Fruit fly (Drosophila melanogaster) whole organism, wandering third instar larva: ENCODE results near the gene CG42397.

Source experiments
- Abd-B ChIP-seq: fragments of >200 bp; optimal IDR thresholded peaks from 2 replicates; lab custom pipeline; 2017; ENCODE audit warnings: missing biosample characterization, missing genetic modification characterization
- CG9705 ChIP-seq: fragments of 200-800 bp; sonication (Bioruptor generic); optimal IDR thresholded peaks from 2 replicates; lab custom pipeline; 2018; ENCODE audit warnings: missing biosample characterization, mild to moderate bottlenecking, missing genetic modification characterization
- CrebA ChIP-seq: fragments of 200-800 bp; sonication (Bioruptor generic); optimal IDR thresholded peaks from 2 replicates; lab custom pipeline; 2016; ENCODE audit warnings: missing biosample characterization, mild to moderate bottlenecking, missing genetic modification characterization, borderline replicate concordance
- Dfd ChIP-seq: fragments of >200 bp; optimal IDR thresholded peaks from 2 replicates; lab custom pipeline; 2017; ENCODE audit warnings: missing biosample characterization, missing genetic modification characterization
- Dif ChIP-seq: fragments of 200-275, 200-300 bp; sonication (Bioruptor generic); optimal IDR thresholded peaks from 2 replicates; lab custom pipeline; 2018; ENCODE audit warnings: missing biosample characterization, missing genetic modification characterization; ENCODE audit not compliant: partially characterized antibody
- GATAd ChIP-seq: sonication (Bioruptor generic); optimal IDR thresholded peaks from 2 replicates; lab custom pipeline; 2016; ENCODE audit warnings: missing biosample characterization, missing genetic modification characterization
- HLH106 ChIP-seq: fragments of 200-800 bp; optimal IDR thresholded peaks from 3 replicates; lab custom pipeline; 2019; ENCODE audit warnings: missing biosample characterization, mild to moderate bottlenecking, missing genetic modification characterization, moderate library complexity
- Hnf4 ChIP-seq: fragments of 200-800 bp; sonication (Bioruptor generic); optimal IDR thresholded peaks from 2 replicates; lab custom pipeline; 2016; ENCODE audit warnings: missing biosample characterization, mild to moderate bottlenecking, missing genetic modification characterization
- Hr78 ChIP-seq: fragments of >200 bp; optimal IDR thresholded peaks from 2 replicates; lab custom pipeline; 2017; ENCODE audit warnings: missing biosample characterization, missing genetic modification characterization
- Hr83 ChIP-seq: fragments of 200-300 bp; sonication (Bioruptor generic); optimal IDR thresholded peaks from 2 replicates; lab custom pipeline; 2016; ENCODE audit warnings: missing biosample characterization, mild to moderate bottlenecking, missing genetic modification characterization, moderate library complexity; ENCODE audit not compliant: poor library complexity, severe bottlenecking
- Jra ChIP-seq: sonication (Bioruptor generic); optimal IDR thresholded peaks from 2 replicates; lab custom pipeline; 2016; ENCODE audit warnings: missing biosample characterization, missing genetic modification characterization
- Mio ChIP-seq: sonication (Bioruptor generic); optimal IDR thresholded peaks from 2 replicates; lab custom pipeline; 2016; ENCODE audit warnings: missing biosample characterization, missing genetic modification characterization
- Myc ChIP-seq: fragments of >200 bp; optimal IDR thresholded peaks from 2 replicates; lab custom pipeline; 2017
- N ChIP-seq: fragments of >200 bp; optimal IDR thresholded peaks from 2 replicates; lab custom pipeline; 2018; ENCODE audit warnings: missing biosample characterization, missing external identifiers, missing genetic modification characterization
- OdsH ChIP-seq: fragments of 200-800 bp; sonication (Bioruptor generic); optimal IDR thresholded peaks from 2 replicates; lab custom pipeline; 2016; ENCODE audit warnings: missing biosample characterization, mild to moderate bottlenecking, missing genetic modification characterization
- Sp1 ChIP-seq: fragments of 200-800 bp; sonication (Bioruptor generic); optimal IDR thresholded peaks from 3 replicates; lab custom pipeline; 2019; ENCODE audit warnings: missing biosample characterization, mild to moderate bottlenecking, missing genetic modification characterization, moderate library complexity
- Vsx2 ChIP-seq: fragments of 200-300, 225-300 bp; sonication (Bioruptor generic); optimal IDR thresholded peaks from 2 replicates; lab custom pipeline; 2018; ENCODE audit warnings: missing biosample characterization, missing genetic modification characterization; ENCODE audit not compliant: partially characterized antibody
- br ChIP-seq: fragments of 200-800 bp; sonication (Bioruptor generic); optimal IDR thresholded peaks from 2 replicates; lab custom pipeline; 2016; ENCODE audit warnings: missing biosample characterization, missing genetic modification characterization
- brk ChIP-seq: fragments of 200-800 bp; sonication (Bioruptor generic); optimal IDR thresholded peaks from 2 replicates; lab custom pipeline; 2016; ENCODE audit warnings: missing biosample characterization, mild to moderate bottlenecking, missing genetic modification characterization
- dl ChIP-seq, 2 experiments: fragments of 175-275, 200-275 bp in 1 of 2; fragments of 200-275 bp in 1 of 2; sonication (Bioruptor generic); optimal IDR thresholded peaks; lab custom pipeline; 2018; ENCODE audit warnings: mild to moderate bottlenecking in 2 of 2, missing biosample characterization in 2 of 2, missing genetic modification characterization in 2 of 2, moderate library complexity in 2 of 2; ENCODE audit not compliant: partially characterized antibody in 2 of 2, insufficient read depth in 1 of 2
- dmrt93B ChIP-seq: fragments of 200-800 bp; sonication (Bioruptor generic); optimal IDR thresholded peaks from 2 replicates; lab custom pipeline; 2018; ENCODE audit warnings: missing biosample characterization, mild to moderate bottlenecking, missing genetic modification characterization
- dsf ChIP-seq: sonication (Bioruptor generic); optimal IDR thresholded peaks from 2 replicates; lab custom pipeline; 2016; ENCODE audit warnings: missing biosample characterization, missing genetic modification characterization, borderline replicate concordance
- ey ChIP-seq: fragments of 200-800 bp; sonication (Bioruptor generic); optimal IDR thresholded peaks from 2 replicates; lab custom pipeline; 2016; ENCODE audit warnings: missing biosample characterization, missing genetic modification characterization
- foxo ChIP-seq, 2 experiments: fragments of 200-800 bp; sonication (Bioruptor generic); optimal IDR thresholded peaks; 2 replicates in 1 of 2; 3 replicates in 1 of 2; lab custom pipeline; 2016 to 2017; ENCODE audit warnings: missing biosample characterization in 2 of 2, missing genetic modification characterization in 2 of 2
- fru ChIP-seq: fragments of 200-800 bp; sonication (Bioruptor generic); optimal IDR thresholded peaks from 3 replicates; lab custom pipeline; 2016; ENCODE audit warnings: missing biosample characterization, mild to moderate bottlenecking, missing genetic modification characterization
- h ChIP-seq: fragments of 200-800 bp; sonication (Bioruptor generic); optimal IDR thresholded peaks from 3 replicates; lab custom pipeline; 2016; ENCODE audit warnings: missing biosample characterization, mild to moderate bottlenecking, missing genetic modification characterization
- jim ChIP-seq: fragments of 175-275, 200-325 bp; sonication (Bioruptor generic); optimal IDR thresholded peaks from 2 replicates; lab custom pipeline; 2016; ENCODE audit warnings: missing biosample characterization, mild to moderate bottlenecking, missing genetic modification characterization
- lola ChIP-seq: fragments of >200 bp; optimal IDR thresholded peaks from 2 replicates; lab custom pipeline; 2017; ENCODE audit warnings: missing biosample characterization, missing genetic modification characterization
- pan ChIP-seq: fragments of >200 bp; optimal IDR thresholded peaks from 2 replicates; lab custom pipeline; 2017
- psq ChIP-seq: fragments of 200-800 bp; sonication (Bioruptor generic); optimal IDR thresholded peaks from 3 replicates; lab custom pipeline; 2017; ENCODE audit warnings: missing biosample characterization, mild to moderate bottlenecking, missing genetic modification characterization, moderate library complexity
- rgr ChIP-seq: fragments of 200-800 bp; sonication (Bioruptor generic); optimal IDR thresholded peaks from 3 replicates; lab custom pipeline; 2016; ENCODE audit warnings: missing biosample characterization, mild to moderate bottlenecking, missing genetic modification characterization
- sage ChIP-seq: fragments of 200-800 bp; sonication (Bioruptor generic); optimal IDR thresholded peaks from 2 replicates; lab custom pipeline; 2016; ENCODE audit warnings: missing biosample characterization, mild to moderate bottlenecking, missing genetic modification characterization
- tai ChIP-seq: sonication (Bioruptor generic); optimal IDR thresholded peaks from 2 replicates; lab custom pipeline; 2016; ENCODE audit warnings: missing biosample characterization, missing genetic modification characterization
- usp ChIP-seq: fragments of >200 bp; optimal IDR thresholded peaks from 2 replicates; lab custom pipeline; 2017; ENCODE audit warnings: missing biosample characterization, missing genetic modification characterization
- woc ChIP-seq: sonication (Bioruptor generic); optimal IDR thresholded peaks from 2 replicates; lab custom pipeline; 2016; ENCODE audit warnings: missing biosample characterization, mild to moderate bottlenecking, missing genetic modification characterization

CG42397 gene

DNA sequence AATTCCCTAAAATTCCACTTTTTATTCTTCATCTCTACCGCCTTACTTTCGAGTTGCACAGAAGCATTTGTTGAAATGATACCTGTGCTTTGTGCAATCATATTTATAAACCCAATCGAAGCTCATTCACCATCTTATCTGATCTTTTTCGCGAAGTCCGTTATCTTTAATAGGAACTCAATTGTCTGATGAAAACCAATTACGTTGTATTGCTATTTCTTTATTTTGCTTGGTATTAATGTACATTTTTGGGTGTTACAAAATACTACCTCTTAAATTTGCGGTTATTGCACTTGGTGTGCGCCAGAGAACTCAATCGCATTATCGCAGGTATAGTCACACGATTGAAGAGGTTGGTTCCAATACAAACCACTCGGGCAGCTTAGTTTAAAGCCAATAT lies 711 bp downstream of the CG42397 start, which contains the start of gene Muc68E:
Gene Muc68E, minus strand, starts transcription at position 101 of the 400 bp plus-strand sequence.
- no peak for TF ChIP-seq br
- no peak for TF ChIP-seq OdsH (GFP tag; lab: Kevin White, UChicago)
- TF ChIP-seq CrebA, result no peak
- no peak for TF ChIP-seq GATAd (GFP tag; lab: Kevin White, UChicago)
- TF ChIP-seq Hr78 (GFP tag; lab: Kevin White, UChicago), result no peak
- TF ChIP-seq lola (GFP tag; lab: Kevin White, UChicago), result no peak
- TF ChIP-seq dl (GFP tag; optimal IDR thresholded peaks at IDR 0.05; lab: Kevin White, UChicago; ENCODE audit: insufficient read depth in 1 of 2, partially characterized antibody in 2 of 2), result no peak
- TF ChIP-seq foxo (GFP tag; optimal IDR thresholded peaks at IDR 0.05; lab: Kevin White, UChicago), result no peak
- no peak for TF ChIP-seq tai
- TF ChIP-seq Vsx2 (GFP tag; lab: Kevin White, UChicago), result no peak
- no peak for TF ChIP-seq Abd-B (GFP tag; lab: Kevin White, UChicago)
- TF ChIP-seq Sp1 (GFP tag; lab: Kevin White, UChicago), result no peak
- no peak for TF ChIP-seq Mio (GFP tag; lab: Kevin White, UChicago)
- TF ChIP-seq dsf (GFP tag; lab: Kevin White, UChicago), result no peak

DNA sequence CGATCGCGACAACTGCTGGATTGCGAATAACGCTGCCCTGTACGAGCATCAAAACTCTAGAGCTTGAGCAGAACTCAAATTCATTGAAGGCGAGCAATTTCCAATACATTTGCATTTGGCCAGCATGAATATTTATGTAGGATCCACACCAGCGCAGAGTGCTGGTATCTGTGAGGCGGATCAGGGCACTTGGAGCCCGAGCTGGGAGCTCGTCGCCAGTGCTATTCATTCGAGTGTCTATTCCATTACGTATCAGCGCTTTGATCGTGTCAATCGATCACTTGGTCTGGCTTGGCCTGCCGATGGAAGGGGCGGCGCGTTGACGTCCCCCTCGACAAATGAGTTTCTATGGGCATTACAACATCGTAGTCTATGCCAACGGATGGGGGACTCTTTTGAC lies 7.5 kb downstream of the CG42397 start, which contains the start of gene prc:
Gene prc, minus strand, starts transcription at position 28 of the 400 bp plus-strand sequence.
- TF ChIP-seq GATAd (GFP tag; lab: Kevin White, UChicago) (no peak), Jra (GFP tag; lab: Kevin White, UChicago) (no peak), Hr83 (GFP tag; lab: Kevin White, UChicago) (no peak), HLH106 (no peak), dl (GFP tag; optimal IDR thresholded peaks at IDR 0.05; lab: Kevin White, UChicago; ENCODE audit: insufficient read depth in 1 of 2, partially characterized antibody in 2 of 2) (no peak), Myc (lab: Kevin White, UChicago) (no peak), br (no peak)

DNA sequence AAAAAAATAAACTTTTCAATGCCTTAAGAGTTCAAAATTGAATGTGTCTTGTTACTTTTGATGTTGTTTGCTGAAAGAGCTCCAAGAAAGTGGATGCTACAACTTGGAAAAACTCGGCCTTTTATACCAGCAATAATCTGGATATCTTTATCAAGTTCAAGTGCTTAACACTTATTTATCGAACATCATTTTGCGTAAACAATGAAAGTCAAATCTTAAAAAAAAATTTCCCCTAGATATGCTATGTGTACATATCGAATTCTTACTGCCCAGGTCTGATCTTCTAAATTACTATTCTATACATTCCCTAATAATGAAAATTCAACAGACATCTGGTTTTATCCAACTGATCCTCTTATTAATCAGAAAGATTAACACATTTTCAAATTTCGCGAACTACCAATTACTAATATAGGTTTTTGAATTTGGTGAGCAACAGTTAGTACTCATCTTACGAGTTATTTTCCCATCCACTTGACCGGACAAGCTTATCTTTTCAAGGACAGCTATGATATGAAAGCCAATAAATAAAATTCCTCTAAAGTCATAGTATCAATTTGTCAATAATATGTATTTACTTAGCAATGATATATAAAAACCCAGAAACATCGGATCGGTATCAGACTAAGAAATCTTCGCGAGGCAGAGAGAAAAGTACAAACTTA lies 15.8 kb downstream of the CG42397 start, which contains the start of the genes CG11570 and CG43294:
Gene CG11570, minus strand, starts transcription at position 101 of the 665 bp plus-strand sequence.
Gene CG43294, plus strand, starts transcription at position 615 of the 665 bp plus-strand sequence.
- no peak for TF ChIP-seq Myc (lab: Kevin White, UChicago)
- TF ChIP-seq dsf (GFP tag; lab: Kevin White, UChicago), result no peak
- TF ChIP-seq foxo (GFP tag; optimal IDR thresholded peaks at IDR 0.05; lab: Kevin White, UChicago), result no peak
- TF ChIP-seq br, result no peak
- TF ChIP-seq brk (GFP tag; lab: Kevin White, UChicago), result no peak
- TF ChIP-seq jim (GFP tag; lab: Kevin White, UChicago), result no peak
- no peak for TF ChIP-seq pan (lab: Kevin White, UChicago)
- no peak for TF ChIP-seq N (GFP tag; lab: Kevin White, UChicago)
- TF ChIP-seq HLH106, result no peak
- no peak for TF ChIP-seq Hnf4 (GFP tag; lab: Kevin White, UChicago)
- TF ChIP-seq OdsH (GFP tag; lab: Kevin White, UChicago), result no peak
- TF ChIP-seq h (GFP tag; lab: Kevin White, UChicago), result no peak
- TF ChIP-seq Dfd (GFP tag; lab: Kevin White, UChicago), result no peak
- TF ChIP-seq tai, result no peak
- no peak for TF ChIP-seq dmrt93B (GFP tag; lab: Kevin White, UChicago)
- TF ChIP-seq GATAd (GFP tag; lab: Kevin White, UChicago), result no peak
- TF ChIP-seq woc (GFP tag; lab: Kevin White, UChicago), result no peak
- no peak for TF ChIP-seq usp (GFP tag; lab: Kevin White, UChicago)
- TF ChIP-seq lola (GFP tag; lab: Kevin White, UChicago), result no peak

DNA sequence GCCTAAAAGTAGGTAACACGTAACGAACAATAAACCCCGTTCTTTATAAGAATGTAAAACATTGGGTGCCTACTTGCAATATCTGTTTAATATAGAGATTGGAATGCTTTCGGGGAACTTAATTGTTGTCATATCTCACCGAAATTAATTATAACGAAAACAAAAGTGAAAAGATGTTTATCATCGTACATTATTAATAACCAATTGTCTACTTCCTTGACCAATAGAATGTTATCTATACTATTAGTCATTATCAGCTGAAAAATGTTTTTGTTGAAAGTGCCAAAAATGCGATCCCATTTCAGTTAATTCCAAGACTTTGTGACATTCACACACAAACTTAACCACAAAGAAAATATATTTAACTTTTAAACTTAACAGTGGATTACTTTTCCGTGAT lies 19.8 kb downstream of the CG42397 start, which contains the start of gene CG7248:
Gene CG7248, plus strand, starts transcription at position 301 of the 400 bp plus-strand sequence.
- TF ChIP-seq GATAd (GFP tag; lab: Kevin White, UChicago) (no peak), OdsH (GFP tag; lab: Kevin White, UChicago) (no peak)

DNA sequence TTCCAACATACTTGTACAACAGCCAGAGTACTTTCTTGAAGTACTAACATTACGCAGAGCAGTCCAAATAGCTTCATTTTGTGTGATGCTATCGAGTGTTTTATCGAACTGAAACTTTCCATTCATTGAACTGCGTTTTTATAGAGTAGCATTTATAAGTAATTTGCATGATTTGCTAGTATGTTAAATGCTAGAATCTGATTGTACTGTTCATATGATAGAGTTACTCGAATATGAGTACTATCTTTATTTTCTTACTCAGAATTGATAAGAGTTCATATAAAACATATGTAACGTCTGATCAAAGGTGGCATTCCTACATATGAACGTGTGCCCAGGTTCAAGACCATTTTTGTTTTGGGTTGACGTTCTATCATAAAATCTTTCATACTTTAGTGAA lies 20.4 kb downstream of the CG42397 start, which contains the start of gene obst-G:
Gene obst-G, minus strand, starts transcription at position 101 of the 400 bp plus-strand sequence.
- no peak for TF ChIP-seq sage
- no peak for TF ChIP-seq psq (GFP tag; lab: Kevin White, UChicago)
- no peak for TF ChIP-seq dl (GFP tag; optimal IDR thresholded peaks at IDR 0.05; lab: Kevin White, UChicago; ENCODE audit: insufficient read depth in 1 of 2, partially characterized antibody in 2 of 2)
- no peak for TF ChIP-seq jim (GFP tag; lab: Kevin White, UChicago)
- TF ChIP-seq Abd-B (GFP tag; lab: Kevin White, UChicago), result no peak
- no peak for TF ChIP-seq Hr83 (GFP tag; lab: Kevin White, UChicago)
- TF ChIP-seq OdsH (GFP tag; lab: Kevin White, UChicago), result no peak
- no peak for TF ChIP-seq N (GFP tag; lab: Kevin White, UChicago)
- no peak for TF ChIP-seq rgr (GFP tag; lab: Kevin White, UChicago)
- TF ChIP-seq brk (GFP tag; lab: Kevin White, UChicago), result no peak
- no peak for TF ChIP-seq ey (GFP tag; lab: Kevin White, UChicago)
- no peak for TF ChIP-seq fru (GFP tag; lab: Kevin White, UChicago)
- TF ChIP-seq CG9705 (GFP tag; lab: Kevin White, UChicago), result no peak
- TF ChIP-seq pan (lab: Kevin White, UChicago), result no peak
- no peak for TF ChIP-seq lola (GFP tag; lab: Kevin White, UChicago)
- no peak for TF ChIP-seq foxo (GFP tag; optimal IDR thresholded peaks at IDR 0.05; lab: Kevin White, UChicago)
- no peak for TF ChIP-seq Hr78 (GFP tag; lab: Kevin White, UChicago)
- no peak for TF ChIP-seq Dif
